Worm (Caenorhabditis elegans) whole organism, midembryonic: Measurements from ENCODE around the gene F23A7.3.
"Not testable (repeated sequence)": the region's sequence is repeated elsewhere in the genome, so short reads cannot be mapped to it uniquely, and the experiment has no call there.

ENCODE experiments used
- flt-1 ChIP-seq: fragments of 200-800 bp; sonication (Bioruptor generic); IDR thresholded peaks from 2 replicates; pipeline ENCODE4 v1.3.6; 2022; ENCODE audit warnings: missing genetic modification characterization, missing compliant biosample characterization
- ref-1 ChIP-seq: fragments of 200-800 bp; sonication (Bioruptor generic); conservative IDR thresholded peaks from 2 replicates; pipeline ENCODE4 v1.3.6; 2022; ENCODE audit warnings: missing genetic modification reagents, missing genetic modification characterization, missing compliant biosample characterization
- tab-1 ChIP-seq: fragments of 200-800 bp; sonication (Bioruptor generic); IDR thresholded peaks from 2 replicates; pipeline ENCODE4 v1.3.6; 2022; ENCODE audit warnings: missing genetic modification characterization, missing compliant biosample characterization
- ztf-23 ChIP-seq: fragments of 200-800 bp; sonication (Bioruptor generic); IDR thresholded peaks from 2 replicates; pipeline ENCODE4 v1.3.6; 2022; ENCODE audit warnings: missing genetic modification reagents, missing genetic modification characterization, missing compliant biosample characterization
- ztf-29 ChIP-seq: fragments of 200-800 bp; sonication (Bioruptor generic); IDR thresholded peaks from 2 replicates; pipeline ENCODE4 v1.3.6; 2022; ENCODE audit warnings: missing genetic modification reagents, missing genetic modification characterization, missing compliant biosample characterization

- TF ChIP-seq flt-1, ref-1, tab-1, ztf-29, ztf-23 (GFP tag; lab: Robert Waterston, UW): not testable (repeated sequence)
These were observed 7.5 kb upstream of the F23A7.3 start, which contains the start of gene F23A7.4 for ce11 chrX:16212306-16212705.
